Fruit fly (Drosophila melanogaster): ENCODE measurements around the gene sv.

DNA sequence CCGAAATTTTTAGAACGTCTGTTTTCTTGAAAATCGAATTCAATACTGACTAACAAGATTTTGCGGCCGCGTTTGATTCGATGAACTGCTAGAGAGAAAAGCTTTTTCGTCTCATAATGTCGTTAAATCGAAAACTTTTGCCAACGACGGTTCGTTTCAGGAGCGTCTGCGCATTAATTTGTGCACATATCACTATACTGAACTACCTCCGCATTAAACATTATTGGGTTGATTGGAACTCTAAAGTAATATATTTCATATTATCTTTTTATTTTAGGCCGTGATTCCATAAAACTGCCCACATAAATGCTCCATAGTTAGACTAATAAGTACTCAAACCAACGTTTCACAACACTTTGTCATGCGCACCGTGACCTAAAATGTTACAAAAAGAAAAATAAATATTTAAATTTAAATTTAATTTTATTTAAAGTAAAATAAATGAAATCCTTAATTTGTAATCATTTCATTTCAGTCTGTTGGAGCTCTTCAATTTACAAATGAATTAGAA is 34.9 kb upstream of the sv start, which contains the start of gene CaMKII:
- TF ChIP-seq psq (optimal IDR thresholded peaks at IDR 0.05), result no peak
- no peak for TF ChIP-seq ttk (optimal IDR thresholded peaks at IDR 0.05)
- TF ChIP-seq Myc (optimal IDR thresholded peaks at IDR 0.05), result no peak
- no peak for TF ChIP-seq h (optimal IDR thresholded peaks at IDR 0.05)
